Worm (Caenorhabditis elegans) whole organism, L3 larva: Measurements from ENCODE around the gene str-19.
"Not testable (repeated sequence)": the region's sequence is repeated elsewhere in the genome, so short reads cannot be mapped to it uniquely, and the experiment has no call there.

Experiments used
- R02D3.7 ChIP-seq: fragments of 150-350 bp; optimal IDR thresholded peaks from 2 replicates; lab custom pipeline; 2014; ENCODE audit warnings: missing biosample characterization, missing genetic modification characterization
- ceh-16 ChIP-seq: sonication (generic microtip); optimal IDR thresholded peaks from 2 replicates; lab custom pipeline; 2017; ENCODE audit warnings: missing biosample characterization, missing genetic modification characterization
- ceh-82 ChIP-seq: fragments of 150-350 bp; optimal IDR thresholded peaks from 2 replicates; lab custom pipeline; 2014; ENCODE audit warnings: missing biosample characterization, missing genetic modification characterization
- ceh-9 ChIP-seq: sonication (generic microtip); optimal IDR thresholded peaks from 2 replicates; lab custom pipeline; 2018; ENCODE audit warnings: missing biosample characterization, missing genetic modification characterization
- daf-12 ChIP-seq: fragments of 150-350 bp; optimal IDR thresholded peaks from 2 replicates; lab custom pipeline; 2014; ENCODE audit warnings: missing biosample characterization, missing genetic modification reagents, missing genetic modification characterization
- egl-27 ChIP-seq: sonication (generic microtip); optimal IDR thresholded peaks from 4 replicates; lab custom pipeline; 2017; ENCODE audit warnings: missing biosample characterization, missing genetic modification reagents, missing genetic modification characterization
- egl-5 ChIP-seq: fragments of 150-350 bp; optimal IDR thresholded peaks from 2 replicates; lab custom pipeline; 2017; ENCODE audit warnings: missing biosample characterization, missing genetic modification reagents, missing genetic modification characterization, inconsistent platforms
- elt-1 ChIP-seq: fragments of 150-350 bp; optimal IDR thresholded peaks from 2 replicates; lab custom pipeline; 2014; ENCODE audit warnings: missing biosample characterization, missing genetic modification characterization
- elt-2 ChIP-seq: sonication (generic microtip); optimal IDR thresholded peaks from 2 replicates; lab custom pipeline; 2016; ENCODE audit warnings: missing genetic modification reagents, mild to moderate bottlenecking, missing genetic modification characterization, missing compliant biosample characterization
- elt-3 ChIP-seq, 3 experiments: fragments of 150-350 bp in 1 of 3; sonication (generic microtip) in 2 of 3; optimal IDR thresholded peaks; 2 replicates in 2 of 3; 4 replicates in 1 of 3; lab custom pipeline; 2014 to 2017; ENCODE audit warnings: missing biosample characterization in 3 of 3, missing genetic modification characterization in 3 of 3
- fkh-10 ChIP-seq: sonication (generic microtip); optimal IDR thresholded peaks from 2 replicates; lab custom pipeline; 2017; ENCODE audit warnings: missing biosample characterization, missing genetic modification reagents, missing genetic modification characterization
- fkh-2 ChIP-seq: fragments of 150-350 bp; optimal IDR thresholded peaks from 2 replicates; lab custom pipeline; 2014; ENCODE audit warnings: missing biosample characterization, missing genetic modification reagents, missing genetic modification characterization
- hmg-11 ChIP-seq: sonication (generic microtip); optimal IDR thresholded peaks from 2 replicates; lab custom pipeline; 2016; ENCODE audit warnings: missing genetic modification characterization, missing compliant biosample characterization
- jun-1 ChIP-seq: fragments of 150-350 bp; optimal IDR thresholded peaks from 2 replicates; lab custom pipeline; 2014; ENCODE audit warnings: missing biosample characterization, missing genetic modification reagents, missing genetic modification characterization
- lin-15B ChIP-seq: fragments of 150-350 bp; optimal IDR thresholded peaks from 2 replicates; lab custom pipeline; 2014; ENCODE audit warnings: missing biosample characterization, missing genetic modification characterization
- lin-39 ChIP-seq: fragments of 150-350 bp; optimal IDR thresholded peaks from 2 replicates; lab custom pipeline; 2018; ENCODE audit warnings: missing biosample characterization, missing genetic modification reagents, missing genetic modification characterization
- lsy-12 ChIP-seq: sonication (generic microtip); optimal IDR thresholded peaks from 2 replicates; lab custom pipeline; 2016; ENCODE audit warnings: mild to moderate bottlenecking, missing genetic modification characterization, missing compliant biosample characterization
- nfya-1 ChIP-seq: sonication (generic microtip); optimal IDR thresholded peaks from 2 replicates; lab custom pipeline; 2017; ENCODE audit warnings: missing genetic modification characterization, mild to moderate bottlenecking, missing compliant biosample characterization, antibody characterized with exemption, moderate library complexity; ENCODE audit not compliant: insufficient read depth
- nhr-237 ChIP-seq: fragments of 150-350 bp; optimal IDR thresholded peaks from 2 replicates; lab custom pipeline; 2014; ENCODE audit warnings: missing biosample characterization, missing genetic modification characterization
- nhr-25 ChIP-seq: sonication (generic microtip); optimal IDR thresholded peaks from 2 replicates; lab custom pipeline; 2017; ENCODE audit warnings: missing biosample characterization, missing genetic modification characterization
- nhr-76 ChIP-seq: fragments of 150-350 bp; sonication (generic microtip); optimal IDR thresholded peaks from 5 replicates; lab custom pipeline; 2014; ENCODE audit warnings: missing biosample characterization, missing genetic modification characterization
- nhr-77 ChIP-seq: fragments of 150-350 bp; optimal IDR thresholded peaks from 2 replicates; lab custom pipeline; 2014; ENCODE audit warnings: missing biosample characterization, missing genetic modification characterization
- pha-4 ChIP-seq: fragments of 150-350 bp; optimal IDR thresholded peaks from 2 replicates; lab custom pipeline; 2014; ENCODE audit warnings: missing biosample characterization, missing genetic modification reagents, missing genetic modification characterization
- skn-1 ChIP-seq: fragments of 150-350 bp; optimal IDR thresholded peaks from 2 replicates; lab custom pipeline; 2014; ENCODE audit warnings: missing biosample characterization, missing genetic modification characterization
- unc-39 ChIP-seq: sonication (generic microtip); optimal IDR thresholded peaks from 4 replicates; lab custom pipeline; 2017; ENCODE audit warnings: missing biosample characterization, missing genetic modification characterization
- unc-62 ChIP-seq: fragments of 150-350 bp; sonication (generic microtip); optimal IDR thresholded peaks from 4 replicates; lab custom pipeline; 2014; ENCODE audit warnings: missing biosample characterization, missing genetic modification reagents, missing genetic modification characterization
- zag-1 ChIP-seq: fragments of 150-350 bp; optimal IDR thresholded peaks from 2 replicates; lab custom pipeline; 2014; ENCODE audit warnings: missing biosample characterization, missing genetic modification characterization
- ztf-11 ChIP-seq: fragments of 150-350 bp; optimal IDR thresholded peaks from 2 replicates; lab custom pipeline; 2014; ENCODE audit warnings: missing biosample characterization, missing genetic modification characterization
- ztf-4 ChIP-seq: fragments of 150-350 bp; optimal IDR thresholded peaks from 2 replicates; lab custom pipeline; 2014; ENCODE audit warnings: missing biosample characterization, missing genetic modification characterization

str-19 gene

ce11 chrV:15744366-15744765 is at the start of gene str-19:
Gene str-19, minus strand, starts transcription at chrV:15744466.
- TF ChIP-seq unc-62 (GFP tag; lab: Kevin White, UChicago); ceh-82 (tag; lab: Kevin White, UChicago); hmg-11 (tag; lab: Kevin White, UChicago): not testable (repeated sequence)

DNA sequence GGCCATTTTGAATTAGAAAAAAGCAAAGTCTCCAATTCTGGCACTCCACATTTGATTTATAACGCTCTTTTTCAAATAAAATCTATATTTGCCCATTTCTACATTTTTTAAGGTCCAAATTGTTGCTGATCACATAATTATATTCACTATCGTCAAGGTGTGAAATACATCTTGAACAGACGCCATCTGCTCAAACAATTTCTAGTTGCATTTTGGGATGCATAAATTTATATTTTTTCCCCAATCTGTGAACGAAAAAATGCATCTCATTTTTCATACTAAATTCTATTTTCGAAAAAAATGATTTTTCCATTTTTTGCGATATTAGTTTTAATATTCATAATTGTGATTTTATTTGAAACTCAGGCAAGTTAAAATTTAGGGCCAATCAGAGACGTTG is 49.0 kb upstream of the str-19 start, which contains the start of gene T26E4.7:
Gene T26E4.7, plus strand, starts transcription at position 301 of the 400 bp plus-strand sequence.
- no peak for TF ChIP-seq nhr-237 (tag; lab: Kevin White, UChicago)
- no peak for TF ChIP-seq lsy-12 (tag; lab: Kevin White, UChicago)
- no peak for TF ChIP-seq nhr-77 (tag; lab: Kevin White, UChicago)
- TF ChIP-seq ztf-11 (tag; lab: Kevin White, UChicago), result no peak
- TF ChIP-seq hmg-11 (tag; lab: Kevin White, UChicago), result no peak
- TF ChIP-seq egl-5, result no peak
- no peak for TF ChIP-seq zag-1 (tag; lab: Kevin White, UChicago)

ce11 chrV:15792409-15792808 is 48.1 kb upstream of the str-19 start, which contains the start of gene T26E4.4:
Gene T26E4.4, minus strand, starts transcription at chrV:15792509.
- TF ChIP-seq pha-4 (tag; lab: Kevin White, UChicago) (no peak), lin-39 (tag; lab: Kevin White, UChicago) (no peak), daf-12 (no peak)

DNA sequence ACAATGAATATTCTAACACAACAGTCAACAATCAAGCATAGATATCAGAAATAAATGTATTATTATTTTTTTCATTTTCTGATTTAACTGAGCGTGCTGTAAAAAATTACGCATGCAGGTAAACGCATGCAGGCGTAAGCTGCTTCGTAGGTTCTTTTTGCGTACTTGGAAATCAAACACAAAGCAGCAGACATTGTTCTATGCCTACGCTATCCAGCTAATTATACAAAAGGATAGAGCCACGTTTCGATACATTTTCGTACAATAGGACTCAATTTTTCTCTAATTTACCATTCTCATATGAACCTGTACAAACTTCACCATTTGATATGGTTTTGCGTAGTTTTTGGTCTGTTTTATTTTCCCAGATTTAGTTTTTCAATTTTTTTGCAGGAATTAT is 38.2 kb upstream of the str-19 start, which contains the start of gene T26E4.3:
Gene T26E4.3, plus strand, starts transcription at position 301 of the 400 bp plus-strand sequence.
- TF ChIP-seq unc-62 (GFP tag; lab: Kevin White, UChicago) (no peak), elt-2 (tag; lab: Kevin White, UChicago) (no peak)

DNA sequence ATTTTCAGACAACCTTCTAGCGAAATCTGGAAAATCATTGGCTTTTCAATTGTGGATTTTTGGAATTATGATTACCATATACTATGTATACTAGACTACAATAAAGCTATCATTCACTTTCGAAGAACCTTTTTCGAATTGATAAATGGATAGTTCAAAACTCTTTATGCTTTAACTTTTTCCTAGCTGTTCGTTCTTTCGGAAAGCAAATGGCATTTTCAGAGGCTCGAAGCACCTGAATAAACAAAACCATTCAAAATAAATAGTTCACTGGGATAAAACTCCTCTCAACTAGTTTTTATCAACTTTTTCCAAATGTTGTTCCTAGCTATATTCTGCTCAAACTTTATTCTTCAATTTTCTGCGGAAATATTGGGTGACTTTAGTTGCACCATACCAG is 36.8 kb upstream of the str-19 start, which contains the start of gene T26E4.2:
Gene T26E4.2, plus strand, starts transcription at position 301 of the 400 bp plus-strand sequence.
- no peak for TF ChIP-seq lin-15B (tag; lab: Kevin White, UChicago)
- TF ChIP-seq egl-27 (tag; lab: Kevin White, UChicago), result no peak
- TF ChIP-seq elt-1 (tag; lab: Kevin White, UChicago), result no peak
- no peak for TF ChIP-seq nfya-1 (tag; lab: Kevin White, UChicago)
- no peak for TF ChIP-seq ceh-82 (tag; lab: Kevin White, UChicago)
- no peak for TF ChIP-seq elt-3 (tag; optimal IDR thresholded peaks at IDR 0.05; lab: Kevin White, UChicago)
- no peak for TF ChIP-seq ztf-11 (tag; lab: Kevin White, UChicago)

- no peak for TF ChIP-seq nhr-76 (tag; lab: Kevin White, UChicago)
- no peak for TF ChIP-seq fkh-10
- TF ChIP-seq jun-1 (tag; lab: Kevin White, UChicago), result no peak
These were observed 35.0 kb upstream of the str-19 start, which contains the start of the genes nhr-285 and irld-52 for ce11 chrV:15779128-15779729. Gene nhr-285, minus strand, starts transcription at chrV:15779228. Gene irld-52, plus strand, starts transcription at chrV:15779679.

- TF ChIP-seq ceh-16 (tag; lab: Kevin White, UChicago) (no peak), skn-1 (tag; lab: Kevin White, UChicago) (no peak), R02D3.7 (tag; lab: Kevin White, UChicago) (no peak), nfya-1 (tag; lab: Kevin White, UChicago) (no peak), fkh-10 (no peak), hmg-11 (tag; lab: Kevin White, UChicago) (no peak), nhr-77 (tag; lab: Kevin White, UChicago) (no peak), ztf-4 (tag; lab: Kevin White, UChicago) (no peak), egl-27 (tag; lab: Kevin White, UChicago) (no peak), fkh-2 (tag; lab: Kevin White, UChicago) (no peak), nhr-25 (no peak), unc-39 (no peak), ceh-9 (tag; lab: Kevin White, UChicago) (no peak)
These were observed 32.4 kb upstream of the str-19 start, which contains the start of gene nhr-283 for ce11 chrV:15776651-15777050. Gene nhr-283, minus strand, starts transcription at chrV:15776751.
